Fruit fly (Drosophila melanogaster) whole organism, prepupa: ENCODE data around the gene Baldspot.

ENCODE experiments used
- Blimp-1 ChIP-seq: fragments of 200-800 bp; sonication (Bioruptor generic); optimal IDR thresholded peaks from 3 replicates; lab custom pipeline; 2017; ENCODE audit warnings: missing biosample characterization, missing genetic modification characterization, mild to moderate bottlenecking, moderate library complexity, missing genetic modification reagents
- CG10631 ChIP-seq: fragments of 200-800 bp; sonication (Bioruptor generic); optimal IDR thresholded peaks from 2 replicates; lab custom pipeline; 2016; ENCODE audit warnings: missing biosample characterization, missing genetic modification characterization
- CG10669 ChIP-seq: fragments of 200-800 bp; sonication (Bioruptor generic); optimal IDR thresholded peaks from 3 replicates; lab custom pipeline; 2018; ENCODE audit warnings: missing biosample characterization, mild to moderate bottlenecking, missing genetic modification characterization, moderate library complexity
- CG11294 ChIP-seq: fragments of 200-800 bp; sonication (Bioruptor generic); IDR thresholded peaks from 2 replicates; pipeline ENCODE4 v1.3.6; 2022; ENCODE audit warnings: missing biosample characterization, missing genetic modification characterization
- CG11762 ChIP-seq: fragments of 200-800 bp; sonication (Bioruptor generic); optimal IDR thresholded peaks from 3 replicates; lab custom pipeline; 2016; ENCODE audit warnings: missing biosample characterization, missing genetic modification characterization; ENCODE audit not compliant: insufficient read depth
- CG15336 ChIP-seq: fragments of 200-800 bp; sonication (Bioruptor generic); IDR thresholded peaks from 2 replicates; pipeline ENCODE4 v1.3.6; 2022; ENCODE audit warnings: missing biosample characterization, missing genetic modification characterization
- CG3032 ChIP-seq: fragments of 200-800 bp; optimal IDR thresholded peaks from 2 replicates; lab custom pipeline; 2019; ENCODE audit warnings: missing biosample characterization, mild to moderate bottlenecking, missing genetic modification characterization, moderate library complexity
- CG32006 ChIP-seq: fragments of 200-800 bp; sonication (Bioruptor generic); optimal IDR thresholded peaks from 3 replicates; lab custom pipeline; 2017; ENCODE audit warnings: missing biosample characterization, mild to moderate bottlenecking, missing genetic modification characterization
- CG3919 ChIP-seq: fragments of 200-800 bp; sonication (Bioruptor generic); optimal IDR thresholded peaks from 3 replicates; lab custom pipeline; 2016; ENCODE audit warnings: missing biosample characterization, missing genetic modification characterization
- CG6163 ChIP-seq: fragments of 200-800 bp; sonication (Bioruptor generic); IDR thresholded peaks from 3 replicates; pipeline ENCODE4 v1.3.6; 2022; ENCODE audit warnings: missing biosample characterization, missing genetic modification characterization
- CG6792 ChIP-seq: fragments of 200-800 bp; sonication (Bioruptor generic); optimal IDR thresholded peaks from 3 replicates; lab custom pipeline; 2016; ENCODE audit warnings: missing biosample characterization, missing genetic modification characterization
- CG8119 ChIP-seq: fragments of 200-800 bp; sonication (Bioruptor generic); IDR thresholded peaks from 3 replicates; pipeline ENCODE4 v1.3.6; 2022; ENCODE audit warnings: missing biosample characterization, missing genetic modification characterization
- CG8319 ChIP-seq: fragments of 200-800 bp; sonication (Bioruptor generic); optimal IDR thresholded peaks from 3 replicates; lab custom pipeline; 2016; ENCODE audit warnings: missing biosample characterization, missing genetic modification characterization
- CG8632 ChIP-seq: fragments of 200-800 bp; sonication (Bioruptor generic); optimal IDR thresholded peaks from 3 replicates; lab custom pipeline; 2016; ENCODE audit warnings: missing biosample characterization, missing genetic modification characterization
- Eip75B ChIP-seq: fragments of 200-800 bp; sonication (Bioruptor generic); optimal IDR thresholded peaks from 3 replicates; lab custom pipeline; 2016; ENCODE audit warnings: missing biosample characterization, missing genetic modification characterization
- Eip78C ChIP-seq: fragments of 200-800 bp; sonication (Bioruptor generic); peaks from one replicate; lab custom pipeline; 2016; ENCODE audit warnings: missing biosample characterization, missing genetic modification characterization
- Ets96B ChIP-seq: fragments of 200-800 bp; optimal IDR thresholded peaks from 2 replicates; lab custom pipeline; 2019; ENCODE audit warnings: missing biosample characterization, mild to moderate bottlenecking, missing genetic modification characterization, moderate library complexity
- Gug ChIP-seq: fragments of 200-800 bp; sonication (Bioruptor generic); IDR thresholded peaks from 2 replicates; pipeline ENCODE4 v1.3.6; 2022; ENCODE audit warnings: missing biosample characterization, missing genetic modification characterization
- Hr39 ChIP-seq: fragments of 200-800 bp; sonication (Bioruptor generic); optimal IDR thresholded peaks from 2 replicates; lab custom pipeline; 2016; ENCODE audit warnings: missing biosample characterization, missing genetic modification characterization
- Hr4 ChIP-seq: fragments of 200-800 bp; sonication (Bioruptor generic); optimal IDR thresholded peaks from 3 replicates; lab custom pipeline; 2016; ENCODE audit warnings: missing biosample characterization, missing genetic modification characterization
- Lpt ChIP-seq: fragments of 200-800 bp; sonication (Bioruptor generic); optimal IDR thresholded peaks from 3 replicates; lab custom pipeline; 2016; ENCODE audit warnings: missing biosample characterization, missing genetic modification characterization
- Met ChIP-seq: fragments of 200-800 bp; sonication (Bioruptor generic); optimal IDR thresholded peaks from 3 replicates; lab custom pipeline; 2016; ENCODE audit warnings: missing biosample characterization, missing genetic modification characterization
- OdsH ChIP-seq: fragments of 200-800 bp; sonication (Bioruptor generic); optimal IDR thresholded peaks from 3 replicates; lab custom pipeline; 2016; ENCODE audit warnings: missing biosample characterization, missing genetic modification characterization
- Smox ChIP-seq: fragments of 200-800 bp; sonication (Bioruptor generic); optimal IDR thresholded peaks from 3 replicates; lab custom pipeline; 2016; ENCODE audit warnings: missing biosample characterization, missing genetic modification characterization
- Sox14 ChIP-seq: fragments of 200-800 bp; sonication (Bioruptor generic); optimal IDR thresholded peaks from 3 replicates; lab custom pipeline; 2016; ENCODE audit warnings: missing biosample characterization, missing genetic modification characterization
- achi ChIP-seq: fragments of 200-800 bp; sonication (Bioruptor generic); optimal IDR thresholded peaks from 3 replicates; lab custom pipeline; 2016; ENCODE audit warnings: missing biosample characterization, missing genetic modification characterization
- acj6 ChIP-seq: fragments of 200-800 bp; sonication (Bioruptor generic); optimal IDR thresholded peaks from 3 replicates; lab custom pipeline; 2016; ENCODE audit warnings: missing biosample characterization, missing genetic modification characterization
- cyc ChIP-seq: fragments of 200-800 bp; sonication (Bioruptor generic); optimal IDR thresholded peaks from 3 replicates; lab custom pipeline; 2016; ENCODE audit warnings: missing biosample characterization, missing genetic modification characterization
- dsx ChIP-seq: fragments of 200-800 bp; optimal IDR thresholded peaks from 3 replicates; lab custom pipeline; 2019; ENCODE audit warnings: missing biosample characterization, mild to moderate bottlenecking, missing genetic modification characterization, moderate library complexity; ENCODE audit not compliant: poor library complexity, severe bottlenecking
- esn ChIP-seq: fragments of 200-800 bp; sonication (Bioruptor generic); optimal IDR thresholded peaks from 2 replicates; lab custom pipeline; 2016; ENCODE audit warnings: missing biosample characterization, mild to moderate bottlenecking, missing genetic modification characterization, moderate library complexity
- fd85E ChIP-seq: fragments of 200-800 bp; sonication (Bioruptor generic); optimal IDR thresholded peaks from 3 replicates; lab custom pipeline; 2016; ENCODE audit warnings: missing biosample characterization, missing genetic modification characterization
- lz ChIP-seq: fragments of 200-800 bp; sonication (Bioruptor generic); optimal IDR thresholded peaks from 3 replicates; lab custom pipeline; 2016; ENCODE audit warnings: missing biosample characterization, missing genetic modification characterization
- net ChIP-seq: fragments of 200-800 bp; sonication (Bioruptor generic); optimal IDR thresholded peaks from 3 replicates; lab custom pipeline; 2016; ENCODE audit warnings: missing biosample characterization, missing genetic modification characterization
- pdm3 ChIP-seq: fragments of 200-800 bp; sonication (Bioruptor generic); optimal IDR thresholded peaks from 3 replicates; lab custom pipeline; 2016; ENCODE audit warnings: missing biosample characterization, missing genetic modification characterization
- salr ChIP-seq, 2 experiments: fragments of 200-800 bp; sonication (Bioruptor generic); optimal IDR thresholded peaks; 3 replicates each; lab custom pipeline; 2016 to 2018; ENCODE audit warnings: missing biosample characterization in 2 of 2, missing genetic modification characterization in 2 of 2, mild to moderate bottlenecking in 1 of 2
- spab ChIP-seq: fragments of 200-800 bp; sonication (Bioruptor generic); optimal IDR thresholded peaks from 2 replicates; lab custom pipeline; 2017; ENCODE audit warnings: missing biosample characterization, mild to moderate bottlenecking, missing genetic modification characterization, missing genetic modification reagents
- topi ChIP-seq: fragments of 200-800 bp; sonication (Bioruptor generic); optimal IDR thresholded peaks from 3 replicates; lab custom pipeline; 2016; ENCODE audit warnings: missing biosample characterization, missing genetic modification characterization

Baldspot gene

dm6 chr3L:16638639-16639388, 22.6 kb downstream of the Baldspot start (continued):
- TF ChIP-seq dsx (GFP tag; lab: Kevin White, UChicago): peak; percentile 53
- TF ChIP-seq CG15336 (GFP tag; lab: Robert Waterston, UW): no peak
- peak; percentile 71 for TF ChIP-seq esn (GFP tag; lab: Kevin White, UChicago)
- no peak for TF ChIP-seq net (GFP tag; lab: Kevin White, UChicago)
- no peak; the same call in 2 of the 3 replicates for TF ChIP-seq CG8119 (GFP tag; lab: Robert Waterston, UW)
- TF ChIP-seq pdm3 (GFP tag; lab: Kevin White, UChicago): peak; percentile 14
- TF ChIP-seq CG3919 (GFP tag; lab: Kevin White, UChicago): peak; percentile 24
- peak; percentile 19 for TF ChIP-seq CG8632 (GFP tag; lab: Kevin White, UChicago)
- TF ChIP-seq topi: peak; percentile 45
- TF ChIP-seq, all 60 proteins: peak for 31

- TF ChIP-seq CG8632 (GFP tag; lab: Kevin White, UChicago) (no peak), OdsH (GFP tag; lab: Kevin White, UChicago) (peak; percentile 25), Eip78C (GFP tag; lab: Kevin White, UChicago) (peak; percentile 60), Met (GFP tag; lab: Kevin White, UChicago) (peak; percentile 19), salr (GFP tag; optimal IDR thresholded peaks at IDR 0.05; lab: Kevin White, UChicago) (peak in 1 of 2 experiments; percentile 11), CG10631 (GFP tag; lab: Kevin White, UChicago) (peak; percentile 13), achi (GFP tag; lab: Kevin White, UChicago) (peak; percentile 4), topi (peak; percentile 13), CG6163 (GFP tag; lab: Robert Waterston, UW) (peak; percentile 24; the same call in 1 of the 3 replicates), esn (GFP tag; lab: Kevin White, UChicago) (peak; percentile 15), CG32006 (GFP tag; lab: Kevin White, UChicago) (peak; percentile 51), Blimp-1 (GFP tag; lab: Kevin White, UChicago) (no peak), fd85E (no peak), Hr4 (peak; percentile 52)
These were observed 25.7 kb downstream of the Baldspot start for dm6 chr3L:16635566-16636210.

- TF ChIP-seq acj6: peak; percentile 35
- no peak for TF ChIP-seq fd85E
- peak; percentile 16 for TF ChIP-seq spab
- no peak for TF ChIP-seq CG32006 (GFP tag; lab: Kevin White, UChicago)
- peak; percentile 0 for TF ChIP-seq Sox14
- peak; percentile 23 for TF ChIP-seq CG10669 (GFP tag; lab: Kevin White, UChicago)
- peak; percentile 59 for TF ChIP-seq Eip78C (GFP tag; lab: Kevin White, UChicago)
- no peak for TF ChIP-seq CG11294
- TF ChIP-seq Hr39 (GFP tag; lab: Kevin White, UChicago): no peak
- TF ChIP-seq CG10631 (GFP tag; lab: Kevin White, UChicago): peak; percentile 28
- TF ChIP-seq CG3032 (tag; lab: Kevin White, UChicago): no peak
- peak; percentile 45 for TF ChIP-seq Ets96B (tag; lab: Kevin White, UChicago)
- peak; percentile 8 for TF ChIP-seq lz
- peak; percentile 33 for TF ChIP-seq Eip75B
- TF ChIP-seq CG11762 (GFP tag; lab: Kevin White, UChicago): peak; percentile 16
- TF ChIP-seq CG6792 (GFP tag; lab: Kevin White, UChicago): peak; percentile 29
- no peak for TF ChIP-seq Smox (GFP tag; lab: Kevin White, UChicago)
- TF ChIP-seq CG8119 (GFP tag; lab: Robert Waterston, UW): peak; percentile 23; the same call in 1 of the 3 replicates
- TF ChIP-seq Lpt: no peak
- peak; percentile 21 for TF ChIP-seq cyc (GFP tag; lab: Kevin White, UChicago)
- TF ChIP-seq CG6163 (GFP tag; lab: Robert Waterston, UW): 0 out of 3 replicates have a peak, but pooled peaks have one; percentile 13
- TF ChIP-seq Gug (GFP tag; lab: Robert Waterston, UW): no peak
- TF ChIP-seq topi: peak; percentile 34
- peak; percentile 31 for TF ChIP-seq achi (GFP tag; lab: Kevin White, UChicago)
- no peak for TF ChIP-seq net (GFP tag; lab: Kevin White, UChicago)
- TF ChIP-seq CG8319 (GFP tag; lab: Kevin White, UChicago): peak; percentile 6
- TF ChIP-seq CG3919 (GFP tag; lab: Kevin White, UChicago): peak; percentile 24
- TF ChIP-seq, all 60 proteins: peak for 18
These were observed 26.9 kb downstream of the Baldspot start for dm6 chr3L:16634529-16634928.
